Fruit fly (Drosophila melanogaster) whole organism, embryonic: ENCODE data around the gene CG32488.
A peak's percentile ranks its signal among the peaks of the same experiment; 100 is the strongest.

ENCODE experiments used
- BEAF-32 ChIP-seq: fragments of 200-800 bp; sonication (Bioruptor generic); optimal IDR thresholded peaks from 3 replicates; lab custom pipeline; 2017; ENCODE audit warnings: missing biosample characterization, missing genetic modification characterization, mild to moderate bottlenecking, moderate library complexity, missing genetic modification reagents
- BtbVII ChIP-seq: fragments of 200-800 bp; sonication (Bioruptor generic); optimal IDR thresholded peaks from 3 replicates; lab custom pipeline; 2017; ENCODE audit warnings: missing biosample characterization, mild to moderate bottlenecking, missing genetic modification characterization
- CG10209 ChIP-seq: fragments of 200-800 bp; sonication (Bioruptor generic); optimal IDR thresholded peaks from 3 replicates; lab custom pipeline; 2017; ENCODE audit warnings: missing biosample characterization, mild to moderate bottlenecking, missing genetic modification characterization, missing genetic modification reagents
- CG11560 ChIP-seq: fragments of 200-800 bp; sonication (Bioruptor generic); IDR thresholded peaks from 3 replicates; pipeline ENCODE4 v1.3.6; 2022; ENCODE audit warnings: missing biosample characterization, missing genetic modification characterization
- CG13624 ChIP-seq: fragments of 200-800 bp; sonication (Bioruptor generic); optimal IDR thresholded peaks from 2 replicates; lab custom pipeline; 2016; ENCODE audit warnings: missing biosample characterization, missing genetic modification characterization
- CG14441 ChIP-seq: fragments of 200-800 bp; sonication (Bioruptor generic); IDR thresholded peaks from 2 replicates; pipeline ENCODE4 v1.3.6; 2022; ENCODE audit warnings: missing biosample characterization, missing genetic modification characterization
- CG1603 ChIP-seq: fragments of 200-800 bp; sonication (Bioruptor generic); optimal IDR thresholded peaks from 2 replicates; lab custom pipeline; 2019; ENCODE audit warnings: missing biosample characterization, mild to moderate bottlenecking, missing genetic modification characterization, moderate library complexity
- CG17802 ChIP-seq: fragments of 200-800 bp; sonication (Bioruptor generic); optimal IDR thresholded peaks from 2 replicates; lab custom pipeline; 2018; ENCODE audit warnings: missing biosample characterization, mild to moderate bottlenecking, missing genetic modification characterization, moderate library complexity
- CG17829 ChIP-seq: fragments of 200-800 bp; optimal IDR thresholded peaks from 2 replicates; lab custom pipeline; 2019; ENCODE audit warnings: missing biosample characterization, mild to moderate bottlenecking, missing genetic modification characterization, moderate library complexity
- CG17912 ChIP-seq: fragments of 200-800 bp; sonication (Bioruptor generic); optimal IDR thresholded peaks from 2 replicates; lab custom pipeline; 2018; ENCODE audit warnings: missing biosample characterization, mild to moderate bottlenecking, missing genetic modification characterization
- CG2202 ChIP-seq: fragments of 200-800 bp; sonication (Bioruptor generic); optimal IDR thresholded peaks from 2 replicates; lab custom pipeline; 2018; ENCODE audit warnings: missing biosample characterization, mild to moderate bottlenecking, missing genetic modification characterization
- CG2875 ChIP-seq: fragments of 200-800 bp; sonication (Bioruptor generic); optimal IDR thresholded peaks from 2 replicates; lab custom pipeline; 2017; ENCODE audit warnings: missing biosample characterization, mild to moderate bottlenecking, missing genetic modification characterization, missing genetic modification reagents
- CG3995 ChIP-seq: fragments of 200-800 bp; sonication (Bioruptor generic); optimal IDR thresholded peaks from 3 replicates; lab custom pipeline; 2016; ENCODE audit warnings: missing biosample characterization, missing genetic modification characterization
- CG4424 ChIP-seq: fragments of 200-800 bp; sonication (Bioruptor generic); optimal IDR thresholded peaks from 3 replicates; lab custom pipeline; 2016; ENCODE audit warnings: missing biosample characterization, missing genetic modification characterization
- CG6791 ChIP-seq: fragments of 200-800 bp; sonication (Bioruptor generic); IDR thresholded peaks from 3 replicates; pipeline ENCODE4 v1.3.6; 2022; ENCODE audit warnings: missing biosample characterization, missing genetic modification characterization; ENCODE audit not compliant: partially characterized antibody
- CG7839 ChIP-seq: fragments of 200-800 bp; sonication (Bioruptor generic); optimal IDR thresholded peaks from 3 replicates; lab custom pipeline; 2018; ENCODE audit warnings: missing biosample characterization, mild to moderate bottlenecking, missing genetic modification characterization, moderate library complexity
- CG8281 ChIP-seq: fragments of 200-800 bp; sonication (Bioruptor generic); optimal IDR thresholded peaks from 2 replicates; lab custom pipeline; 2018; ENCODE audit warnings: missing biosample characterization, mild to moderate bottlenecking, missing genetic modification characterization, moderate library complexity
- CG9797 ChIP-seq: fragments of 200-800 bp; sonication (Bioruptor generic); optimal IDR thresholded peaks from 3 replicates; lab custom pipeline; 2018; ENCODE audit warnings: missing biosample characterization, mild to moderate bottlenecking, missing genetic modification characterization
- Dip3 ChIP-seq: fragments of 200-800 bp; sonication (Bioruptor generic); optimal IDR thresholded peaks from 3 replicates; lab custom pipeline; 2016; ENCODE audit warnings: missing biosample characterization, missing genetic modification characterization
- Dll ChIP-seq: fragments of 200-800 bp; sonication (Bioruptor generic); IDR thresholded peaks from 4 replicates; pipeline ENCODE4 v1.3.6; 2022; ENCODE audit warnings: missing biosample characterization, missing genetic modification characterization; ENCODE audit not compliant: partially characterized antibody
- Doc3 ChIP-seq: fragments of 200-800 bp; sonication (Bioruptor generic); IDR thresholded peaks from 3 replicates; pipeline ENCODE4 v1.3.6; 2022; ENCODE audit warnings: missing biosample characterization, missing genetic modification characterization; ENCODE audit not compliant: partially characterized antibody
- Fer1 ChIP-seq: fragments of 200-800 bp; sonication (Bioruptor generic); optimal IDR thresholded peaks from 2 replicates; lab custom pipeline; 2017; ENCODE audit warnings: missing biosample characterization, mild to moderate bottlenecking, missing genetic modification characterization
- HHEX ChIP-seq: fragments of 200-800 bp; sonication (Bioruptor generic); optimal IDR thresholded peaks from 3 replicates; lab custom pipeline; 2017; ENCODE audit warnings: missing biosample characterization, mild to moderate bottlenecking, missing genetic modification characterization, missing genetic modification reagents
- HmgZ ChIP-seq: fragments of 200-800 bp; sonication (Bioruptor generic); optimal IDR thresholded peaks from 2 replicates; lab custom pipeline; 2018; ENCODE audit warnings: missing biosample characterization, mild to moderate bottlenecking, missing genetic modification characterization
- MBD-R2 ChIP-seq: fragments of 200-800 bp; sonication (Bioruptor generic); IDR thresholded peaks from 2 replicates; pipeline ENCODE4 v1.3.6; 2022; ENCODE audit warnings: missing biosample characterization, missing genetic modification characterization
- Med ChIP-seq: fragments of 200-800 bp; sonication (Bioruptor generic); peaks from one replicate; lab custom pipeline; 2016; ENCODE audit warnings: missing biosample characterization, missing genetic modification characterization, mild to moderate bottlenecking, inconsistent platforms, moderate library complexity
- Myb ChIP-seq: fragments of 200-800 bp; sonication (Bioruptor generic); optimal IDR thresholded peaks from 2 replicates; lab custom pipeline; 2016; ENCODE audit warnings: missing biosample characterization, missing genetic modification characterization
- NK7.1 ChIP-seq: fragments of 200-800 bp; sonication (Bioruptor generic); optimal IDR thresholded peaks from 3 replicates; lab custom pipeline; 2016; ENCODE audit warnings: missing biosample characterization, missing genetic modification characterization
- Sry-δ ChIP-seq: fragments of 200-800 bp; sonication (Bioruptor generic); optimal IDR thresholded peaks from 2 replicates; lab custom pipeline; 2016; ENCODE audit warnings: missing biosample characterization, missing genetic modification characterization
- Taf1 ChIP-seq: fragments of 200-800 bp; sonication (Bioruptor generic); IDR thresholded peaks from 2 replicates; pipeline ENCODE4 v1.3.6; 2022; ENCODE audit warnings: missing biosample characterization, missing genetic modification characterization
- Xrp1 ChIP-seq: fragments of 200-800 bp; sonication (Bioruptor generic); IDR thresholded peaks from 2 replicates; pipeline ENCODE4 v1.3.6; 2022; ENCODE audit warnings: missing biosample characterization, missing genetic modification characterization
- YL-1 ChIP-seq: fragments of 200-800 bp; sonication (Bioruptor generic); optimal IDR thresholded peaks from 3 replicates; lab custom pipeline; 2017; ENCODE audit warnings: missing biosample characterization, mild to moderate bottlenecking, missing genetic modification characterization
- btn ChIP-seq: fragments of 200-800 bp; sonication (Bioruptor generic); optimal IDR thresholded peaks from 2 replicates; lab custom pipeline; 2016; ENCODE audit warnings: missing biosample characterization, missing genetic modification characterization
- ci ChIP-seq: fragments of 200-800 bp; sonication (Bioruptor generic); IDR thresholded peaks from 3 replicates; pipeline ENCODE4 v1.3.6; 2022; ENCODE audit warnings: missing biosample characterization, missing genetic modification characterization
- dm ChIP-seq: fragments of 200-800 bp; sonication (Bioruptor generic); optimal IDR thresholded peaks from 3 replicates; lab custom pipeline; 2016; ENCODE audit warnings: missing biosample characterization, missing genetic modification characterization
- ems ChIP-seq: fragments of 200-800 bp; sonication (Bioruptor generic); optimal IDR thresholded peaks from 3 replicates; lab custom pipeline; 2016; ENCODE audit warnings: missing biosample characterization, missing genetic modification characterization
- hth ChIP-seq: fragments of >200 bp; optimal IDR thresholded peaks from 2 replicates; lab custom pipeline; 2017; ENCODE audit warnings: inconsistent platforms
- inv ChIP-seq: fragments of 200-800 bp; sonication (Bioruptor generic); IDR thresholded peaks from 2 replicates; pipeline ENCODE4 v1.3.6; 2022; ENCODE audit warnings: missing biosample characterization, missing genetic modification characterization; ENCODE audit not compliant: partially characterized antibody
- nerfin-2 ChIP-seq: fragments of 200-800 bp; sonication (Bioruptor generic); IDR thresholded peaks from 2 replicates; pipeline ENCODE4 v1.3.6; 2022; ENCODE audit warnings: missing biosample characterization, missing genetic modification characterization; ENCODE audit not compliant: partially characterized antibody
- org-1 ChIP-seq: fragments of 200-800 bp; sonication (Bioruptor generic); optimal IDR thresholded peaks from 2 replicates; lab custom pipeline; 2017; ENCODE audit warnings: missing biosample characterization, missing genetic modification characterization
- prd ChIP-seq, 3 experiments: fragments of >200 bp in 2 of 3; fragments of 200-800 bp in 1 of 3; sonication (Bioruptor generic) in 1 of 3; optimal IDR thresholded peaks in 2 of 3; IDR thresholded peaks in 1 of 3; 2 replicates in 2 of 3; 3 replicates in 1 of 3; pipeline versions ENCODE4 v1.3.6 to Lab custom; 2017 to 2022; ENCODE audit warnings: missing biosample characterization in 1 of 3, missing genetic modification characterization in 1 of 3
- psq ChIP-seq: fragments of 200-800 bp; sonication (Bioruptor generic); optimal IDR thresholded peaks from 2 replicates; lab custom pipeline; 2017; ENCODE audit warnings: missing biosample characterization, missing genetic modification characterization
- pum ChIP-seq: fragments of 200-800 bp; sonication (Bioruptor generic); optimal IDR thresholded peaks from 2 replicates; lab custom pipeline; 2016; ENCODE audit warnings: missing biosample characterization, missing genetic modification characterization
- ro ChIP-seq: fragments of 200-800 bp; sonication (Bioruptor generic); IDR thresholded peaks from 2 replicates; pipeline ENCODE4 v1.3.6; 2022; ENCODE audit warnings: missing biosample characterization, missing genetic modification characterization
- sqz ChIP-seq: fragments of 200-800 bp; sonication (Bioruptor generic); optimal IDR thresholded peaks from 3 replicates; lab custom pipeline; 2018; ENCODE audit warnings: missing biosample characterization, mild to moderate bottlenecking, missing genetic modification characterization
- stwl ChIP-seq: fragments of 200-800 bp; sonication (Bioruptor generic); optimal IDR thresholded peaks from 3 replicates; lab custom pipeline; 2018; ENCODE audit warnings: missing biosample characterization, mild to moderate bottlenecking, missing genetic modification characterization, moderate library complexity
- tup ChIP-seq: fragments of 200-800 bp; sonication (Bioruptor generic); optimal IDR thresholded peaks from 2 replicates; lab custom pipeline; 2016; ENCODE audit warnings: missing biosample characterization, mild to moderate bottlenecking, missing genetic modification characterization, moderate library complexity
- unc-4 ChIP-seq: fragments of 200-800 bp; sonication (Bioruptor generic); IDR thresholded peaks from 2 replicates; pipeline ENCODE4 v1.3.6; 2022; ENCODE audit warnings: missing biosample characterization, missing genetic modification characterization; ENCODE audit not compliant: partially characterized antibody
- unpg ChIP-seq: fragments of 200-800 bp; sonication (Bioruptor generic); optimal IDR thresholded peaks from 3 replicates; lab custom pipeline; 2018; ENCODE audit warnings: missing biosample characterization, mild to moderate bottlenecking, missing genetic modification characterization, moderate library complexity
- usp ChIP-seq: fragments of >200 bp; optimal IDR thresholded peaks from 2 replicates; lab custom pipeline; 2017; ENCODE audit warnings: missing biosample characterization, missing genetic modification characterization

Gene CG32488

DNA sequence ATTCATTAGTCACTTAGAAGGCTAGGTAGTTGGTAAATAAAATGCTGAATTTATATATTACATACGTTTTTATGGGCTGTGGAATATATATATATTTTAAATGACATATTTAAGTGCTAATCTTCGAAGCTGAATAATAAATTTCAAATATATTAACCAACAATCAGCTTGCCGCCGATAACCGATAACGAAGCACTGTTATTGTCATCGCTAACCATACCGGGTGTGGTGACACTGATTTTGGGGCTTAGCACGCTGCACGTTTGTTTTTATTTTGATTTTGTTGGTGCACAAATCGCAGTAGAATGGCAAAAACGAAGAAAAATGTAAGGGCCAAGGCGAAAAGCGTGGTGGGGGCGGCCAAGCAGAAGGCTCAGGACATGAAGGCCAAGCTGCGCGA lies 39.0 kb upstream of the CG32488 start, which contains the start of gene CG16753 (continued):
- TF ChIP-seq CG13624 (GFP tag; lab: Kevin White, UChicago): no peak
- peak; percentile 82 for TF ChIP-seq CG6791
- peak; percentile 12 for TF ChIP-seq CG9797 (GFP tag; lab: Kevin White, UChicago)
- TF ChIP-seq CG3995 (GFP tag; lab: Kevin White, UChicago): no peak
- TF ChIP-seq CG11560 (tag; lab: Robert Waterston, UW): no peak
- TF ChIP-seq nerfin-2 (GFP tag; lab: Robert Waterston, UW): peak; percentile 52; the same call in 1 of the 2 replicates
- no peak for TF ChIP-seq CG8281 (tag; lab: Kevin White, UChicago)
- no peak for TF ChIP-seq unpg
- TF ChIP-seq dm (GFP tag; lab: Kevin White, UChicago): peak; percentile 63
- 0 out of 2 replicates have a peak, but pooled peaks have one; percentile 54 for TF ChIP-seq unc-4 (GFP tag; lab: Robert Waterston, UW)
- 0 out of 2 replicates have a peak, but pooled peaks have one; percentile 19 for TF ChIP-seq inv
- no peak for TF ChIP-seq Xrp1 (GFP tag; lab: Robert Waterston, UW)
- no peak for TF ChIP-seq sqz (GFP tag; lab: Kevin White, UChicago)
- TF ChIP-seq Med (GFP tag; lab: Kevin White, UChicago): peak; percentile 70
- TF ChIP-seq CG7839 (tag; lab: Kevin White, UChicago): no peak
- no peak for TF ChIP-seq NK7.1 (GFP tag; lab: Kevin White, UChicago)
- TF ChIP-seq CG17802: no peak
- TF ChIP-seq Taf1 (GFP tag; lab: Robert Waterston, UW): no peak
- TF ChIP-seq CG4424: no peak
- TF ChIP-seq tup (GFP tag; lab: Kevin White, UChicago): no peak
- TF ChIP-seq Doc3 (GFP tag; lab: Robert Waterston, UW): peak; percentile 38; the same call in 1 of the 3 replicates
- no peak for TF ChIP-seq ems
- TF ChIP-seq pum: no peak
- peak; percentile 79 for TF ChIP-seq Sry-δ (GFP tag; lab: Kevin White, UChicago)
- TF ChIP-seq stwl (tag; lab: Kevin White, UChicago): peak; percentile 48
- TF ChIP-seq HHEX (GFP tag; lab: Kevin White, UChicago): no peak
- no peak for TF ChIP-seq btn (GFP tag; lab: Kevin White, UChicago)
- peak; percentile 11 for TF ChIP-seq YL-1 (GFP tag; lab: Kevin White, UChicago)
- TF ChIP-seq ci: 0 out of 3 replicates have a peak, but pooled peaks have one; percentile 19
- TF ChIP-seq psq (GFP tag; lab: Kevin White, UChicago): no peak
- TF ChIP-seq Fer1 (GFP tag; lab: Kevin White, UChicago): peak; percentile 7
- TF ChIP-seq ro: no peak
- peak; percentile 21 for TF ChIP-seq CG17912 (GFP tag; lab: Kevin White, UChicago)
- peak; percentile 37 for TF ChIP-seq BEAF-32 (GFP tag; lab: Kevin White, UChicago)
- TF ChIP-seq org-1 (GFP tag; lab: Kevin White, UChicago): no peak
- TF ChIP-seq CG14441: no peak
- TF ChIP-seq BtbVII: no peak
- TF ChIP-seq Myb (GFP tag; lab: Kevin White, UChicago): no peak
- TF ChIP-seq CG1603 (tag; lab: Kevin White, UChicago): peak; percentile 33
- TF ChIP-seq CG2202: no peak
- TF ChIP-seq Dip3 (GFP tag; lab: Kevin White, UChicago): no peak
- peak; percentile 42 for TF ChIP-seq HmgZ
- no peak for TF ChIP-seq CG17829 (tag; lab: Kevin White, UChicago)
- no peak for TF ChIP-seq CG2875 (GFP tag; lab: Kevin White, UChicago)
- TF ChIP-seq usp (GFP tag; lab: Kevin White, UChicago): no peak
- TF ChIP-seq CG10209 (GFP tag; lab: Kevin White, UChicago): no peak
- TF ChIP-seq hth: no peak
- peak; percentile 63; the same call in 2 of the 4 replicates for TF ChIP-seq Dll (GFP tag; lab: Robert Waterston, UW)
- no peak for TF ChIP-seq prd (optimal IDR thresholded peaks at IDR 0.05; lab: Kevin White, UChicago)
- TF ChIP-seq prd (GFP tag; IDR thresholded peaks at IDR 0.05; lab: Robert Waterston, UW): no peak
- TF ChIP-seq MBD-R2: peak; percentile 72
